Worm (Caenorhabditis elegans) whole organism, L1 larva: ENCODE measurements around the gene D1005.6.

Source experiments
- C34B4.2 ChIP-seq: sonication (generic microtip); optimal IDR thresholded peaks from 2 replicates; lab custom pipeline; 2017; ENCODE audit warnings: mild to moderate bottlenecking, missing genetic modification characterization, missing compliant biosample characterization
- F16B12.6 ChIP-seq: fragments of 150-350 bp; optimal IDR thresholded peaks from 2 replicates; lab custom pipeline; 2014; ENCODE audit warnings: missing biosample characterization, missing genetic modification characterization
- aha-1 ChIP-seq: fragments of 150-350 bp; optimal IDR thresholded peaks from 2 replicates; lab custom pipeline; 2014; ENCODE audit warnings: missing biosample characterization, missing genetic modification characterization
- alr-1 ChIP-seq: fragments of 200-800 bp; sonication (Bioruptor generic); optimal IDR thresholded peaks from 2 replicates; lab custom pipeline; 2018; ENCODE audit warnings: borderline replicate concordance, mild to moderate bottlenecking, missing genetic modification characterization, missing compliant biosample characterization
- ceh-82 ChIP-seq, 3 experiments: fragments of 150-350 bp in 1 of 3; sonication (generic microtip) in 2 of 3; optimal IDR thresholded peaks; 2 replicates each; lab custom pipeline; 2014 to 2017; ENCODE audit warnings: missing biosample characterization in 3 of 3, missing genetic modification characterization in 3 of 3
- ceh-88 ChIP-seq: fragments of 200-800 bp; sonication (Bioruptor generic); IDR thresholded peaks from 2 replicates; pipeline ENCODE4 v1.3.6; 2022; ENCODE audit warnings: missing genetic modification characterization, missing compliant biosample characterization
- ces-1 ChIP-seq: fragments of 150-350 bp; optimal IDR thresholded peaks from 2 replicates; lab custom pipeline; 2014; ENCODE audit warnings: missing biosample characterization, missing genetic modification reagents, missing genetic modification characterization
- dpl-1 ChIP-seq, 3 experiments: fragments of 150-350 bp in 2 of 3; sonication (generic microtip) in 1 of 3; optimal IDR thresholded peaks; 2 replicates each; lab custom pipeline; 2014 to 2017; ENCODE audit warnings: missing biosample characterization in 3 of 3, missing genetic modification characterization in 3 of 3, missing genetic modification reagents in 3 of 3
- dsc-1 ChIP-seq: sonication (generic microtip); optimal IDR thresholded peaks from 2 replicates; lab custom pipeline; 2016; ENCODE audit warnings: mild to moderate bottlenecking, missing genetic modification characterization, missing compliant biosample characterization
- efl-3 ChIP-seq: fragments of 200-800 bp; sonication (Bioruptor generic); optimal IDR thresholded peaks from 2 replicates; lab custom pipeline; 2018; ENCODE audit warnings: mild to moderate bottlenecking, missing genetic modification characterization, missing compliant biosample characterization
- elt-2 ChIP-seq: sonication (generic microtip); optimal IDR thresholded peaks from 2 replicates; lab custom pipeline; 2016; ENCODE audit warnings: missing genetic modification characterization, mild to moderate bottlenecking, inconsistent platforms, missing compliant biosample characterization, missing genetic modification reagents
- elt-3 ChIP-seq, 6 experiments: fragments of 150-350 bp in 1 of 6; sonication (generic microtip); optimal IDR thresholded peaks; 2 replicates each; lab custom pipeline; 2017 to 2018; ENCODE audit warnings: missing biosample characterization in 6 of 6, missing genetic modification characterization in 6 of 6, inconsistent platforms in 1 of 6
- ets-5 ChIP-seq: fragments of 200-800 bp; sonication (Bioruptor generic); IDR thresholded peaks from 2 replicates; pipeline ENCODE4 v1.3.6; 2022; ENCODE audit warnings: missing genetic modification characterization, missing compliant biosample characterization
- fkh-4 ChIP-seq: sonication (generic microtip); optimal IDR thresholded peaks from 2 replicates; lab custom pipeline; 2016; ENCODE audit warnings: missing compliant biosample characterization, missing genetic modification characterization, borderline replicate concordance
- fkh-8 ChIP-seq: sonication (generic microtip); optimal IDR thresholded peaks from 2 replicates; lab custom pipeline; 2016; ENCODE audit warnings: mild to moderate bottlenecking, missing genetic modification characterization, missing compliant biosample characterization
- fos-1 ChIP-seq: fragments of 150-350 bp; optimal IDR thresholded peaks from 2 replicates; lab custom pipeline; 2014; ENCODE audit warnings: missing biosample characterization, missing genetic modification characterization
- hlh-17 ChIP-seq: fragments of 200-800 bp; sonication (Bioruptor generic); optimal IDR thresholded peaks from 2 replicates; lab custom pipeline; 2018; ENCODE audit warnings: missing genetic modification characterization, mild to moderate bottlenecking, missing compliant biosample characterization, moderate library complexity, borderline replicate concordance
- hlh-4 ChIP-seq: sonication (generic microtip); optimal IDR thresholded peaks from 2 replicates; lab custom pipeline; 2016; ENCODE audit warnings: mild to moderate bottlenecking, missing genetic modification characterization, missing compliant biosample characterization
- isw-1 ChIP-seq: fragments of 200-800 bp; sonication (Bioruptor generic); IDR thresholded peaks from 2 replicates; pipeline ENCODE4 v1.3.6; 2022; ENCODE audit warnings: missing genetic modification characterization, missing compliant biosample characterization
- lin-14 ChIP-seq: fragments of 200-800 bp; sonication (Bioruptor generic); optimal IDR thresholded peaks from 2 replicates; lab custom pipeline; 2018; ENCODE audit warnings: mild to moderate bottlenecking, missing genetic modification characterization, moderate library complexity, missing compliant biosample characterization
- lin-15B ChIP-seq: fragments of 150-350 bp; sonication (generic microtip); optimal IDR thresholded peaks from 3 replicates; lab custom pipeline; 2014; ENCODE audit warnings: missing biosample characterization, missing genetic modification characterization
- lin-35 ChIP-seq, 2 experiments: fragments of 150-350 bp; optimal IDR thresholded peaks; 2 replicates each; lab custom pipeline; 2014; ENCODE audit warnings: missing biosample characterization in 2 of 2, missing genetic modification characterization in 2 of 2, missing genetic modification reagents in 2 of 2
- lin-39 ChIP-seq: fragments of 150-350 bp; optimal IDR thresholded peaks from 2 replicates; lab custom pipeline; 2014; ENCODE audit warnings: missing biosample characterization, missing genetic modification reagents, missing genetic modification characterization
- mab-9 ChIP-seq: fragments of 200-800 bp; sonication (Bioruptor generic); IDR thresholded peaks from 2 replicates; pipeline ENCODE4 v1.3.6; 2022; ENCODE audit warnings: missing genetic modification reagents, missing genetic modification characterization, missing compliant biosample characterization
- mef-2 ChIP-seq: fragments of 150-350 bp; optimal IDR thresholded peaks from 2 replicates; lab custom pipeline; 2014; ENCODE audit warnings: missing biosample characterization, missing genetic modification characterization
- nhr-11 ChIP-seq: fragments of 150-350 bp; optimal IDR thresholded peaks from 2 replicates; lab custom pipeline; 2014; ENCODE audit warnings: missing biosample characterization, missing genetic modification characterization
- nhr-12 ChIP-seq: sonication (generic microtip); optimal IDR thresholded peaks from 2 replicates; lab custom pipeline; 2017; ENCODE audit warnings: missing biosample characterization, missing genetic modification characterization
- nhr-237 ChIP-seq: fragments of 150-350 bp; optimal IDR thresholded peaks from 2 replicates; lab custom pipeline; 2014; ENCODE audit warnings: missing biosample characterization, missing genetic modification characterization
- nhr-47 ChIP-seq: sonication (generic microtip); optimal IDR thresholded peaks from 2 replicates; lab custom pipeline; 2016; ENCODE audit warnings: mild to moderate bottlenecking, missing genetic modification characterization, moderate library complexity, missing compliant biosample characterization
- nhr-76 ChIP-seq: sonication (generic microtip); optimal IDR thresholded peaks from 2 replicates; lab custom pipeline; 2017; ENCODE audit warnings: missing biosample characterization, missing genetic modification characterization
- nhr-77 ChIP-seq: fragments of 150-350 bp; optimal IDR thresholded peaks from 2 replicates; lab custom pipeline; 2014; ENCODE audit warnings: missing biosample characterization, missing genetic modification characterization
- nhr-84 ChIP-seq: sonication (generic microtip); optimal IDR thresholded peaks from 2 replicates; lab custom pipeline; 2017; ENCODE audit warnings: missing biosample characterization, missing genetic modification characterization
- nhr-85 ChIP-seq: sonication (generic microtip); peaks from one replicate; lab custom pipeline; 2016; ENCODE audit warnings: missing genetic modification characterization, inconsistent platforms, missing compliant biosample characterization
- sox-4 ChIP-seq: sonication (generic microtip); optimal IDR thresholded peaks from 2 replicates; lab custom pipeline; 2016; ENCODE audit warnings: missing genetic modification characterization, missing compliant biosample characterization
- sptf-1 ChIP-seq: fragments of 150-350 bp; optimal IDR thresholded peaks from 2 replicates; lab custom pipeline; 2014; ENCODE audit warnings: missing biosample characterization, missing genetic modification characterization
- sup-37 ChIP-seq: fragments of 200-800 bp; sonication (Bioruptor generic); optimal IDR thresholded peaks from 2 replicates; lab custom pipeline; 2018; ENCODE audit warnings: mild to moderate bottlenecking, missing genetic modification characterization, missing compliant biosample characterization
- unc-30 ChIP-seq: sonication (generic microtip); optimal IDR thresholded peaks from 2 replicates; lab custom pipeline; 2017; ENCODE audit warnings: missing biosample characterization, missing genetic modification characterization
- unc-62 ChIP-seq: fragments of 150-350 bp; optimal IDR thresholded peaks from 2 replicates; lab custom pipeline; 2014; ENCODE audit warnings: missing biosample characterization, missing genetic modification reagents, missing genetic modification characterization
- unc-86 ChIP-seq: sonication (generic microtip); optimal IDR thresholded peaks from 2 replicates; lab custom pipeline; 2016; ENCODE audit warnings: missing genetic modification characterization, missing compliant biosample characterization
- zip-4 ChIP-seq: fragments of 200-800 bp; sonication (Bioruptor generic); optimal IDR thresholded peaks from 2 replicates; lab custom pipeline; 2018; ENCODE audit warnings: mild to moderate bottlenecking, missing genetic modification characterization, moderate library complexity, missing compliant biosample characterization
- ztf-11 ChIP-seq, 2 experiments: sonication (generic microtip); optimal IDR thresholded peaks; 2 replicates each; lab custom pipeline; 2016 to 2017; ENCODE audit warnings: missing genetic modification characterization in 2 of 2, missing biosample characterization in 1 of 2, missing compliant biosample characterization in 1 of 2
- ztf-4 ChIP-seq: fragments of 150-350 bp; optimal IDR thresholded peaks from 2 replicates; lab custom pipeline; 2014; ENCODE audit warnings: missing biosample characterization, missing genetic modification characterization

Gene D1005.6

ce11 chrX:1486135-1486648 is 21.6 kb upstream of the D1005.6 start, which contains the start of the genes D1005.10 and dhs-25 (continued):
- TF ChIP-seq unc-30 (tag; lab: Kevin White, UChicago) (no peak), dpl-1 (GFP tag; optimal IDR thresholded peaks at IDR 0.05; lab: Kevin White, UChicago) (peak in 2 of 3 experiments; percentile 26 to 51), ces-1 (no peak), aha-1 (no peak), ceh-88 (GFP tag; lab: Robert Waterston, UW) (no peak), lin-35 (GFP tag; optimal IDR thresholded peaks at IDR 0.05; lab: Kevin White, UChicago) (peak; percentile 36 to 81), dsc-1 (tag; lab: Kevin White, UChicago) (peak; percentile 28), ceh-82 (tag; optimal IDR thresholded peaks at IDR 0.05; lab: Kevin White, UChicago) (peak; percentile 37 to 66 (median 50)), C34B4.2 (tag; lab: Kevin White, UChicago) (no peak), efl-3 (GFP tag; lab: Kevin White, UChicago) (no peak), ets-5 (GFP tag; lab: Robert Waterston, UW) (no peak), nhr-12 (tag; lab: Kevin White, UChicago) (no peak), nhr-237 (tag; lab: Kevin White, UChicago) (no peak), sox-4 (tag; lab: Kevin White, UChicago) (no peak), hlh-17 (GFP tag; lab: Kevin White, UChicago) (no peak), nhr-85 (tag; lab: Kevin White, UChicago) (peak; percentile 95), sptf-1 (tag; lab: Kevin White, UChicago) (no peak), mab-9 (GFP tag; lab: Robert Waterston, UW) (no peak), elt-3 (tag; optimal IDR thresholded peaks at IDR 0.05; lab: Kevin White, UChicago) (peak in 2 of 6 experiments; percentile 67 to 82), lin-15B (tag; lab: Kevin White, UChicago) (no peak), lin-14 (peak; percentile 92), nhr-84 (tag; lab: Kevin White, UChicago) (no peak), elt-2 (tag; lab: Kevin White, UChicago) (peak; percentile 88), isw-1 (GFP tag; lab: Robert Waterston, UW) (peak; percentile 37), zip-4 (GFP tag; lab: Kevin White, UChicago) (peak; percentile 31), nhr-11 (tag; lab: Kevin White, UChicago) (peak; percentile 44), ztf-11 (tag; optimal IDR thresholded peaks at IDR 0.05; lab: Kevin White, UChicago) (no peak), ztf-4 (tag; lab: Kevin White, UChicago) (peak; percentile 66), fkh-8 (tag; lab: Kevin White, UChicago) (no peak), lin-39 (tag; lab: Kevin White, UChicago) (peak; percentile 33), hlh-4 (tag; lab: Kevin White, UChicago) (no peak)

- TF ChIP-seq lin-15B (tag; lab: Kevin White, UChicago): no peak
- TF ChIP-seq F16B12.6: no peak
- no peak for TF ChIP-seq alr-1 (tag; lab: Kevin White, UChicago)
- TF ChIP-seq fkh-8 (tag; lab: Kevin White, UChicago): no peak
- TF ChIP-seq fkh-4 (tag; lab: Kevin White, UChicago): no peak
- TF ChIP-seq nhr-47 (tag; lab: Kevin White, UChicago): no peak
Observed at ce11 chrX:1485718-1486117, 21.1 kb upstream of the D1005.6 start, which contains the start of gene D1005.4. Gene D1005.4, minus strand, starts transcription at chrX:1485818.

- TF ChIP-seq sox-4 (tag; lab: Kevin White, UChicago): no peak
- no peak for TF ChIP-seq ceh-82 (tag; optimal IDR thresholded peaks at IDR 0.05; lab: Kevin White, UChicago)
- TF ChIP-seq ztf-4 (tag; lab: Kevin White, UChicago): no peak
- no peak for TF ChIP-seq nhr-76 (tag; lab: Kevin White, UChicago)
- no peak for TF ChIP-seq zip-4 (GFP tag; lab: Kevin White, UChicago)
- TF ChIP-seq isw-1 (GFP tag; lab: Robert Waterston, UW): no peak
- no peak for TF ChIP-seq nhr-77 (tag; lab: Kevin White, UChicago)
- TF ChIP-seq ztf-11 (tag; optimal IDR thresholded peaks at IDR 0.05; lab: Kevin White, UChicago): no peak
- no peak for TF ChIP-seq C34B4.2 (tag; lab: Kevin White, UChicago)
- TF ChIP-seq hlh-4 (tag; lab: Kevin White, UChicago): no peak
- TF ChIP-seq mef-2 (tag; lab: Kevin White, UChicago): no peak
- no peak for TF ChIP-seq fos-1 (tag; lab: Kevin White, UChicago)
- TF ChIP-seq unc-62 (GFP tag; lab: Kevin White, UChicago): no peak
- TF ChIP-seq unc-86 (tag; lab: Kevin White, UChicago): no peak
- no peak for TF ChIP-seq sup-37 (GFP tag; lab: Kevin White, UChicago)
Observed at ce11 chrX:1483229-1483628, 18.6 kb upstream of the D1005.6 start.
